Fruit fly (Drosophila melanogaster): ENCODE measurements around the gene CG14985.

- no peak for TF ChIP-seq pan (optimal IDR thresholded peaks at IDR 0.05)
- TF ChIP-seq CG8478 (optimal IDR thresholded peaks at IDR 0.05) = no peak
These were observed 18.1 kb downstream of the CG14985 start, which contains the start of gene Mul1 for dm6 chr3L:4021260-4021831.
